Worm (Caenorhabditis elegans): ENCODE measurements around the gene srx-76.

The srx-76 gene

ce11 chrV:11941664-11942063, 50.1 kb downstream of the srx-76 start:
- TF ChIP-seq flt-1 (GFP tag; IDR thresholded peaks at IDR 0.05) (no peak), hmg-4 (GFP tag; optimal IDR thresholded peaks at IDR 0.05) (no peak), tbx-37 (GFP tag; conservative IDR thresholded peaks at IDR 0.05) (no peak), ceh-13 (GFP tag; optimal IDR thresholded peaks at IDR 0.05) (no peak), tbx-11 (GFP tag; IDR thresholded peaks at IDR 0.05) (no peak), hnd-1 (tag; optimal IDR thresholded peaks at IDR 0.05) (no peak), ets-7 (tag; optimal IDR thresholded peaks at IDR 0.05) (no peak), aly-1 (tag; optimal IDR thresholded peaks at IDR 0.05) (no peak), F13C5.2 (tag; optimal IDR thresholded peaks at IDR 0.05) (no peak), ceh-36 (tag; optimal IDR thresholded peaks at IDR 0.05) (no peak), ama-1 (optimal IDR thresholded peaks at IDR 0.05) (no peak), scrt-1 (GFP tag; IDR thresholded peaks at IDR 0.05) (no peak), hmbx-1 (tag; optimal IDR thresholded peaks at IDR 0.05) (no peak)

- TF ChIP-seq ceh-13 (GFP tag; optimal IDR thresholded peaks at IDR 0.05) (no peak), tbx-11 (GFP tag; IDR thresholded peaks at IDR 0.05) (no peak), tbx-37 (GFP tag; conservative IDR thresholded peaks at IDR 0.05) (no peak), pes-1 (GFP tag; IDR thresholded peaks at IDR 0.05) (no peak), aly-1 (tag; optimal IDR thresholded peaks at IDR 0.05) (no peak), flt-1 (GFP tag; IDR thresholded peaks at IDR 0.05) (no peak), F13C5.2 (tag; optimal IDR thresholded peaks at IDR 0.05) (no peak), ceh-36 (tag; optimal IDR thresholded peaks at IDR 0.05) (no peak)
Observed at ce11 chrV:11942325-11942724, 50.7 kb downstream of the srx-76 start, which contains the start of gene F58H1.6. TSS of gene F58H1.6 (plus strand) at chrV:11942625.

Data from whole organism, early embryonic.